Fruit fly (Drosophila melanogaster) Kc167 (cell line): Measurements from ENCODE around the gene CG4066.

Source experiments
- Myc ChIP-seq: fragments of >200 bp; optimal IDR thresholded peaks from 2 replicates; lab custom pipeline; 2017; ENCODE audit warnings: missing external identifiers
- Sin3A ChIP-seq: fragments of >200 bp; optimal IDR thresholded peaks from 2 replicates; lab custom pipeline; 2018; ENCODE audit warnings: missing external identifiers
- h ChIP-seq: fragments of >200 bp; optimal IDR thresholded peaks from 3 replicates; lab custom pipeline; 2018; ENCODE audit warnings: missing external identifiers
- insv ChIP-seq: fragments of >200 bp; optimal IDR thresholded peaks from 3 replicates; lab custom pipeline; 2018; ENCODE audit warnings: missing external identifiers
- ttk ChIP-seq: sonication (Bioruptor generic); optimal IDR thresholded peaks from 2 replicates; lab custom pipeline; 2017; ENCODE audit warnings: missing external identifiers

DNA sequence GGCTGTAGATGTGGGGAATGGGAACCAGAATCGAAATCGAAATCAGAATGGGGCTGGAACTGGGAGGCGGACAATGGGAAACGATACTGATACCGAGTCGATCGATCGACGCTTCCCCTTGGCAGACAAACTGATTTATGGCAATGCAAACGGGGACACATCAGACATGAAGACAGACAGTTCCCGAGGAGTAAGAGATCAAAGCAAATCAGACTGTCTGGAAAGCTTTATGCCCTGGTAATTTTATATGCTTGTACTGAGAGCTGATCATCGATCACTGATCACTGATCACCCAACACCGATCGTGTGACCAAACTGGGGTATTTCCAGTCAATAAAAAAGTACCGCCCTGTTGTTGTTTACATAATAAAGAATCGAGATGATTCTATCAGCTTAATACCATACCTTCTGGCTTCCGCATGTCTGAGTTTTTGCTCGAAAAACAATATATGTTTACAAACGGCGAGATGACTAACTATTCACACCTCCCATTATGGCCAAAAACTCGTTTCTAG lies 41.2 kb upstream of the CG4066 start:
- no peak for TF ChIP-seq insv (lab: Kevin White, UChicago)
- TF ChIP-seq ttk (lab: Kevin White, UChicago): no peak
- no peak for TF ChIP-seq h (lab: Kevin White, UChicago)
- no peak for TF ChIP-seq Sin3A (lab: Kevin White, UChicago)
- no peak for TF ChIP-seq Myc
